Fruit fly (Drosophila melanogaster): ENCODE data around the gene fon.

Gene fon

dm6 chr2L:19415133-19415532, 29.1 kb upstream of the fon start:
- TF ChIP-seq rn (GFP tag; IDR thresholded peaks at IDR 0.05), result no peak
- no peak for TF ChIP-seq gl (tag; optimal IDR thresholded peaks at IDR 0.05)
- TF ChIP-seq CG13204 (GFP tag; optimal IDR thresholded peaks at IDR 0.05), result no peak
- no peak for TF ChIP-seq CG17806 (tag; optimal IDR thresholded peaks at IDR 0.05)
- no peak for TF ChIP-seq CG4496 (GFP tag; IDR thresholded peaks at IDR 0.05)
- no peak for TF ChIP-seq Pif1B (GFP tag; optimal IDR thresholded peaks at IDR 0.05)
- TF ChIP-seq D1 (tag; optimal IDR thresholded peaks at IDR 0.05), result no peak
- no peak for TF ChIP-seq CG8301 (tag; optimal IDR thresholded peaks at IDR 0.05)
- no peak for TF ChIP-seq CG32121 (GFP tag; IDR thresholded peaks at IDR 0.05)
- no peak for TF ChIP-seq CG15710 (tag; optimal IDR thresholded peaks at IDR 0.05)
- no peak for TF ChIP-seq CG8159 (tag; optimal IDR thresholded peaks at IDR 0.05)
- no peak for TF ChIP-seq Ets98B (GFP tag; IDR thresholded peaks at IDR 0.05)
- no peak for TF ChIP-seq Snoo (tag; optimal IDR thresholded peaks at IDR 0.05)
- no peak for TF ChIP-seq CG9948 (tag; optimal IDR thresholded peaks at IDR 0.05)
- no peak for TF ChIP-seq CG10348 (GFP tag; IDR thresholded peaks at IDR 0.05)
- no peak for TF ChIP-seq CG12605 (GFP tag; IDR thresholded peaks at IDR 0.05)
- TF ChIP-seq CG14655 (GFP tag; optimal IDR thresholded peaks at IDR 0.05), result no peak

DNA sequence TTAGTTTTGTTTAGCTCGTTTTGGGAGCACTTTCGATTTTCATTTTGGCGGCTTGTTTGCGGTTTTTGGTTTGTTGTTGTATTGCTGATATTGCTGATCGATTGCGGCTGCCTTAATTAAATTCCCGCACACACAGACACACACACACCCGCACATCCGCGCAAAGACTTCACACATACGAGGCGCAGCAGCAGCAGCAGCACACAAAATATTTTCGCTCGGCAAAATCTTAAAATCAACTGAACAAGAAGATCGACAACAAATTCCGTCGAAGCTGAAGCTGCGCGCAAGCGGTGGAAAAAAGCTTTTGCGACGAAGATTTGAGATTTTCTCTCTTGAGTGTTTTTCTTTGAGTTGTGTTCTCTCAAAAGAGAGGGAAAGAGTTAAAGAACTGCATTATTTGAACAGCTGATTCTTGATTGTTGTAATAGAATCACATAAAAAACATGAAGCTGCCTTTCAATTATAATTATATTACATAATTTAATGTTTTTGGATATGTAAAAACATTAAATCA, 28.3 kb upstream of the fon start:
- TF ChIP-seq CG4496 (GFP tag; IDR thresholded peaks at IDR 0.05) (peak; percentile 15; the same call in 1 of the 3 replicates), CG13204 (GFP tag; optimal IDR thresholded peaks at IDR 0.05) (peak; percentile 10), Pif1A (GFP tag; optimal IDR thresholded peaks at IDR 0.05) (no peak), CG9948 (tag; optimal IDR thresholded peaks at IDR 0.05) (no peak), Ets98B (GFP tag; IDR thresholded peaks at IDR 0.05) (no peak), Snoo (tag; optimal IDR thresholded peaks at IDR 0.05) (no peak), CG8301 (tag; optimal IDR thresholded peaks at IDR 0.05) (no peak), CG17806 (tag; optimal IDR thresholded peaks at IDR 0.05) (no peak), CG32121 (GFP tag; IDR thresholded peaks at IDR 0.05) (peak; percentile 47; the same call in 1 of the 2 replicates), CG8159 (tag; optimal IDR thresholded peaks at IDR 0.05) (no peak), CG34367 (tag; optimal IDR thresholded peaks at IDR 0.05) (no peak), Pif1B (GFP tag; optimal IDR thresholded peaks at IDR 0.05) (no peak), D1 (tag; optimal IDR thresholded peaks at IDR 0.05) (no peak), CG14655 (GFP tag; optimal IDR thresholded peaks at IDR 0.05) (no peak), CG10348 (GFP tag; IDR thresholded peaks at IDR 0.05) (no peak), rn (GFP tag; IDR thresholded peaks at IDR 0.05) (no peak), CG15710 (tag; optimal IDR thresholded peaks at IDR 0.05) (no peak), CG12605 (GFP tag; IDR thresholded peaks at IDR 0.05) (0 out of 2 replicates have a peak, but pooled peaks have one; percentile 31), fd96Ca (GFP tag; IDR thresholded peaks at IDR 0.05) (no peak), gl (tag; optimal IDR thresholded peaks at IDR 0.05) (no peak), EcR (GFP tag; optimal IDR thresholded peaks at IDR 0.05) (no peak)

dm6 chr2L:19413118-19413893, 27.3 kb upstream of the fon start:
- TF ChIP-seq CG34367 (tag; optimal IDR thresholded peaks at IDR 0.05), result no peak
- TF ChIP-seq D1 (tag; optimal IDR thresholded peaks at IDR 0.05), result no peak
- no peak for TF ChIP-seq CG8159 (tag; optimal IDR thresholded peaks at IDR 0.05)
- TF ChIP-seq rn (GFP tag; IDR thresholded peaks at IDR 0.05), result no peak
- TF ChIP-seq CG8301 (tag; optimal IDR thresholded peaks at IDR 0.05), result no peak
- TF ChIP-seq CG12605 (GFP tag; IDR thresholded peaks at IDR 0.05), result no peak
- no peak for TF ChIP-seq Pif1B (GFP tag; optimal IDR thresholded peaks at IDR 0.05)
- no peak for TF ChIP-seq CG13204 (GFP tag; optimal IDR thresholded peaks at IDR 0.05)

- TF ChIP-seq CG8159 (tag; optimal IDR thresholded peaks at IDR 0.05) (no peak), EcR (GFP tag; optimal IDR thresholded peaks at IDR 0.05) (no peak)
These were observed 26.0 kb upstream of the fon start for dm6 chr2L:19411966-19412365.

- TF ChIP-seq rn (GFP tag; IDR thresholded peaks at IDR 0.05) (no peak), CG34367 (tag; optimal IDR thresholded peaks at IDR 0.05) (no peak), fd96Ca (GFP tag; IDR thresholded peaks at IDR 0.05) (no peak), D1 (tag; optimal IDR thresholded peaks at IDR 0.05) (no peak), CG32121 (GFP tag; IDR thresholded peaks at IDR 0.05) (no peak), Snoo (tag; optimal IDR thresholded peaks at IDR 0.05) (no peak), CG8301 (tag; optimal IDR thresholded peaks at IDR 0.05) (no peak), gl (tag; optimal IDR thresholded peaks at IDR 0.05) (no peak), CG9948 (tag; optimal IDR thresholded peaks at IDR 0.05) (no peak), Pif1B (GFP tag; optimal IDR thresholded peaks at IDR 0.05) (no peak), CG15710 (tag; optimal IDR thresholded peaks at IDR 0.05) (no peak), EcR (GFP tag; optimal IDR thresholded peaks at IDR 0.05) (no peak), CG12605 (GFP tag; IDR thresholded peaks at IDR 0.05) (no peak), Pif1A (GFP tag; optimal IDR thresholded peaks at IDR 0.05) (no peak), CG17806 (tag; optimal IDR thresholded peaks at IDR 0.05) (no peak), CG13204 (GFP tag; optimal IDR thresholded peaks at IDR 0.05) (no peak), CG4496 (GFP tag; IDR thresholded peaks at IDR 0.05) (no peak)
These were observed 20.4 kb upstream of the fon start for dm6 chr2L:19406419-19406818.

- TF ChIP-seq CG32121 (GFP tag; IDR thresholded peaks at IDR 0.05) (no peak), EcR (GFP tag; optimal IDR thresholded peaks at IDR 0.05) (no peak), Snoo (tag; optimal IDR thresholded peaks at IDR 0.05) (no peak), CG8301 (tag; optimal IDR thresholded peaks at IDR 0.05) (no peak), CG34367 (tag; optimal IDR thresholded peaks at IDR 0.05) (no peak), CG4496 (GFP tag; IDR thresholded peaks at IDR 0.05) (no peak), Pif1A (GFP tag; optimal IDR thresholded peaks at IDR 0.05) (no peak), CG8159 (tag; optimal IDR thresholded peaks at IDR 0.05) (no peak), CG9948 (tag; optimal IDR thresholded peaks at IDR 0.05) (no peak), rn (GFP tag; IDR thresholded peaks at IDR 0.05) (no peak), Ets98B (GFP tag; IDR thresholded peaks at IDR 0.05) (no peak), CG10348 (GFP tag; IDR thresholded peaks at IDR 0.05) (no peak), CG12605 (GFP tag; IDR thresholded peaks at IDR 0.05) (no peak), CG13204 (GFP tag; optimal IDR thresholded peaks at IDR 0.05) (no peak)
These were observed 19.8 kb upstream of the fon start for dm6 chr2L:19405685-19406357.
